Fruit fly (Drosophila melanogaster) whole organism, embryonic: Measurements from ENCODE around the gene Dus1.

Experiments
- Asciz ChIP-seq: fragments of 200-800 bp; sonication (Bioruptor generic); optimal IDR thresholded peaks from 2 replicates; lab custom pipeline; 2017; ENCODE audit warnings: missing biosample characterization, mild to moderate bottlenecking, missing genetic modification characterization, missing genetic modification reagents
- CG10274 ChIP-seq: fragments of 200-800 bp; sonication (Bioruptor generic); optimal IDR thresholded peaks from 3 replicates; lab custom pipeline; 2017; ENCODE audit warnings: missing biosample characterization, mild to moderate bottlenecking, missing genetic modification characterization
- CG10654 ChIP-seq: fragments of 200-800 bp; sonication (Bioruptor generic); optimal IDR thresholded peaks from 2 replicates; lab custom pipeline; 2016; ENCODE audit warnings: missing biosample characterization, missing genetic modification characterization
- CG12236 ChIP-seq: fragments of 200-800 bp; sonication (Bioruptor generic); optimal IDR thresholded peaks from 2 replicates; lab custom pipeline; 2016; ENCODE audit warnings: missing biosample characterization, missing genetic modification characterization
- CG12299 ChIP-seq: fragments of 200-800 bp; sonication (Bioruptor generic); optimal IDR thresholded peaks from 2 replicates; lab custom pipeline; 2018; ENCODE audit warnings: missing biosample characterization, mild to moderate bottlenecking, missing genetic modification characterization
- CG13296 ChIP-seq: fragments of 200-800 bp; sonication (Bioruptor generic); optimal IDR thresholded peaks from 3 replicates; lab custom pipeline; 2018; ENCODE audit warnings: missing biosample characterization, mild to moderate bottlenecking, missing genetic modification characterization
- CG1603 ChIP-seq: fragments of 200-800 bp; sonication (Bioruptor generic); optimal IDR thresholded peaks from 2 replicates; lab custom pipeline; 2019; ENCODE audit warnings: missing biosample characterization, mild to moderate bottlenecking, missing genetic modification characterization, moderate library complexity
- CG17361 ChIP-seq: fragments of 200-800 bp; sonication (Bioruptor generic); IDR thresholded peaks from 3 replicates; pipeline ENCODE4 v1.3.6; 2022; ENCODE audit warnings: missing biosample characterization, missing genetic modification characterization
- CG18599 ChIP-seq: fragments of 200-800 bp; sonication (Bioruptor generic); optimal IDR thresholded peaks from 3 replicates; lab custom pipeline; 2017; ENCODE audit warnings: missing biosample characterization, missing genetic modification characterization, mild to moderate bottlenecking, moderate library complexity, missing genetic modification reagents
- CG18619 ChIP-seq: fragments of 200-800 bp; sonication (Bioruptor generic); optimal IDR thresholded peaks from 3 replicates; lab custom pipeline; 2017; ENCODE audit warnings: missing biosample characterization, mild to moderate bottlenecking, missing genetic modification characterization
- CG2129 ChIP-seq: fragments of 200-800 bp; sonication (Bioruptor generic); IDR thresholded peaks from 2 replicates; pipeline ENCODE4 v1.3.6; 2022; ENCODE audit warnings: missing biosample characterization, missing genetic modification characterization; ENCODE audit not compliant: partially characterized antibody
- CG3065 ChIP-seq: fragments of 200-800 bp; sonication (Bioruptor generic); optimal IDR thresholded peaks from 2 replicates; lab custom pipeline; 2016; ENCODE audit warnings: missing biosample characterization, missing genetic modification characterization
- CG32532 ChIP-seq: fragments of 200-800 bp; sonication (Bioruptor generic); IDR thresholded peaks from 2 replicates; pipeline ENCODE4 v1.3.6; 2022; ENCODE audit warnings: missing biosample characterization, missing genetic modification characterization
- CG34224 ChIP-seq: fragments of 200-800 bp; sonication (Bioruptor generic); IDR thresholded peaks from 3 replicates; pipeline ENCODE4 v1.3.6; 2022; ENCODE audit warnings: missing biosample characterization, missing genetic modification characterization; ENCODE audit not compliant: partially characterized antibody
- CG3726 ChIP-seq: fragments of 200-800 bp; sonication (Bioruptor generic); IDR thresholded peaks from 3 replicates; pipeline ENCODE4, ENCODE4 v1.3.6; 2022; ENCODE audit warnings: missing biosample characterization, missing genetic modification characterization
- CG4360 ChIP-seq: fragments of 200-800 bp; sonication (Bioruptor generic); IDR thresholded peaks from 2 replicates; pipeline ENCODE4 v1.3.6; 2022; ENCODE audit warnings: missing biosample characterization, missing genetic modification characterization
- CG4424 ChIP-seq: fragments of 200-800 bp; sonication (Bioruptor generic); optimal IDR thresholded peaks from 3 replicates; lab custom pipeline; 2016; ENCODE audit warnings: missing biosample characterization, missing genetic modification characterization
- CG4617 ChIP-seq: fragments of 200-800 bp; sonication (Bioruptor generic); optimal IDR thresholded peaks from 3 replicates; lab custom pipeline; 2016; ENCODE audit warnings: missing biosample characterization, missing genetic modification characterization, borderline replicate concordance
- CG4707 ChIP-seq: fragments of 200-800 bp; sonication (Bioruptor generic); optimal IDR thresholded peaks from 2 replicates; lab custom pipeline; 2018; ENCODE audit warnings: missing biosample characterization, mild to moderate bottlenecking, missing genetic modification characterization, moderate library complexity
- CG8359 ChIP-seq: fragments of 200-800 bp; sonication (Bioruptor generic); optimal IDR thresholded peaks from 2 replicates; lab custom pipeline; 2017; ENCODE audit warnings: missing biosample characterization, mild to moderate bottlenecking, missing genetic modification characterization, borderline replicate concordance
- Dek ChIP-seq: fragments of 200-800 bp; sonication (Bioruptor generic); optimal IDR thresholded peaks from 3 replicates; lab custom pipeline; 2019; ENCODE audit warnings: missing biosample characterization, mild to moderate bottlenecking, missing genetic modification characterization, moderate library complexity
- Dfd ChIP-seq, 2 experiments: fragments of >200 bp; optimal IDR thresholded peaks; 2 replicates each; lab custom pipeline; 2017; ENCODE audit warnings: missing biosample characterization in 2 of 2, missing genetic modification characterization in 2 of 2
- E2f1 ChIP-seq: fragments of 200-800 bp; sonication (Bioruptor generic); IDR thresholded peaks from 2 replicates; pipeline ENCODE4 v1.3.6; 2022; ENCODE audit warnings: missing biosample characterization, missing genetic modification characterization
- Ets65A ChIP-seq: fragments of 200-800 bp; sonication (Bioruptor generic); peaks from one replicate; lab custom pipeline; 2016; ENCODE audit warnings: missing biosample characterization, missing genetic modification characterization
- HHEX ChIP-seq: fragments of 200-800 bp; sonication (Bioruptor generic); optimal IDR thresholded peaks from 3 replicates; lab custom pipeline; 2017; ENCODE audit warnings: missing biosample characterization, mild to moderate bottlenecking, missing genetic modification characterization, missing genetic modification reagents
- HmgZ ChIP-seq: fragments of 200-800 bp; sonication (Bioruptor generic); optimal IDR thresholded peaks from 2 replicates; lab custom pipeline; 2018; ENCODE audit warnings: missing biosample characterization, mild to moderate bottlenecking, missing genetic modification characterization
- Hmr ChIP-seq: fragments of 200-800 bp; sonication (Bioruptor generic); optimal IDR thresholded peaks from 3 replicates; lab custom pipeline; 2017; ENCODE audit warnings: mild to moderate bottlenecking, missing biosample characterization, missing genetic modification reagents, missing genetic modification characterization
- Hr78 ChIP-seq, 2 experiments: fragments of 200-800 bp in 1 of 2; fragments of >200 bp in 1 of 2; sonication (Bioruptor generic) in 1 of 2; optimal IDR thresholded peaks; 2 replicates each; lab custom pipeline; 2017 to 2019; ENCODE audit warnings: missing biosample characterization in 2 of 2, missing genetic modification characterization in 2 of 2, mild to moderate bottlenecking in 1 of 2, moderate library complexity in 1 of 2
- Nf-YC ChIP-seq: fragments of 200-800 bp; optimal IDR thresholded peaks from 3 replicates; lab custom pipeline; 2019; ENCODE audit warnings: missing biosample characterization, mild to moderate bottlenecking, missing genetic modification characterization, moderate library complexity
- NfI ChIP-seq: fragments of 200-800 bp; sonication (Bioruptor generic); optimal IDR thresholded peaks from 3 replicates; lab custom pipeline; 2018; ENCODE audit warnings: missing biosample characterization, mild to moderate bottlenecking, missing genetic modification characterization, moderate library complexity
- ap ChIP-seq: fragments of 200-800 bp; sonication (Bioruptor generic); IDR thresholded peaks from 2 replicates; pipeline ENCODE4 v1.3.6; 2022; ENCODE audit warnings: missing biosample characterization, missing genetic modification characterization
- ase ChIP-seq: fragments of 200-800 bp; sonication (Bioruptor generic); IDR thresholded peaks from 3 replicates; pipeline ENCODE4 v1.3.6; 2022; ENCODE audit warnings: missing biosample characterization, missing genetic modification characterization
- chif ChIP-seq, 2 experiments: fragments of 200-800 bp; sonication (Bioruptor generic); optimal IDR thresholded peaks; 3 replicates each; lab custom pipeline; 2016; ENCODE audit warnings: missing biosample characterization in 2 of 2, missing genetic modification characterization in 2 of 2
- ci ChIP-seq: fragments of 200-800 bp; sonication (Bioruptor generic); IDR thresholded peaks from 3 replicates; pipeline ENCODE4 v1.3.6; 2022; ENCODE audit warnings: missing biosample characterization, missing genetic modification characterization
- dm ChIP-seq: fragments of 200-800 bp; sonication (Bioruptor generic); optimal IDR thresholded peaks from 3 replicates; lab custom pipeline; 2016; ENCODE audit warnings: missing biosample characterization, missing genetic modification characterization
- esg ChIP-seq: fragments of 200-800 bp; sonication (Bioruptor generic); conservative IDR thresholded peaks from 2 replicates; pipeline ENCODE4 v1.3.6; 2022; ENCODE audit warnings: missing biosample characterization, missing genetic modification characterization
- gcm ChIP-seq: fragments of 200-800 bp; sonication (Bioruptor generic); optimal IDR thresholded peaks from 2 replicates; lab custom pipeline; 2019; ENCODE audit warnings: missing biosample characterization, mild to moderate bottlenecking, missing genetic modification characterization, moderate library complexity
- gem ChIP-seq: fragments of 200-800 bp; sonication (Bioruptor generic); optimal IDR thresholded peaks from 2 replicates; lab custom pipeline; 2019; ENCODE audit warnings: missing biosample characterization, mild to moderate bottlenecking, missing genetic modification characterization, moderate library complexity
- gsb ChIP-seq: fragments of 200-800 bp; sonication (Bioruptor generic); IDR thresholded peaks from 2 replicates; pipeline ENCODE4 v1.3.6; 2022; ENCODE audit warnings: missing biosample characterization, missing genetic modification characterization
- inv ChIP-seq: fragments of 200-800 bp; sonication (Bioruptor generic); IDR thresholded peaks from 2 replicates; pipeline ENCODE4 v1.3.6; 2022; ENCODE audit warnings: missing biosample characterization, missing genetic modification characterization; ENCODE audit not compliant: partially characterized antibody
- ken ChIP-seq: fragments of 200-800 bp; sonication (Bioruptor generic); IDR thresholded peaks from 3 replicates; pipeline ENCODE4 v1.3.6; 2022; ENCODE audit warnings: missing biosample characterization, missing genetic modification characterization
- pb ChIP-seq: fragments of 200-800 bp; sonication (Bioruptor generic); optimal IDR thresholded peaks from 3 replicates; lab custom pipeline; 2016; ENCODE audit warnings: missing biosample characterization, missing genetic modification characterization
- sima ChIP-seq: fragments of 200-800 bp; sonication (Bioruptor generic); optimal IDR thresholded peaks from 2 replicates; lab custom pipeline; 2016; ENCODE audit warnings: missing biosample characterization, missing genetic modification characterization
- sisA ChIP-seq: fragments of 200-800 bp; sonication (Bioruptor generic); IDR thresholded peaks from 2 replicates; pipeline ENCODE4 v1.3.6; 2022; ENCODE audit warnings: missing biosample characterization, missing genetic modification characterization
- sob ChIP-seq: fragments of 200-800 bp; sonication (Bioruptor generic); IDR thresholded peaks from 2 replicates; pipeline ENCODE4 v1.3.6; 2022; ENCODE audit warnings: missing biosample characterization, missing genetic modification characterization
- toy ChIP-seq: fragments of 200-800 bp; sonication (Bioruptor generic); IDR thresholded peaks from 2 replicates; pipeline ENCODE4 v1.3.6; 2022; ENCODE audit warnings: missing biosample characterization, missing genetic modification characterization
- vvl ChIP-seq: fragments of 200-800 bp; sonication (Bioruptor generic); IDR thresholded peaks from 2 replicates; pipeline ENCODE4 v1.3.6; 2022; ENCODE audit warnings: missing biosample characterization, missing genetic modification characterization
- wor ChIP-seq: fragments of 200-800 bp; sonication (Bioruptor generic); IDR thresholded peaks from 2 replicates; pipeline ENCODE4 v1.3.6; 2022; ENCODE audit warnings: missing biosample characterization, missing genetic modification characterization

Dus1 gene

DNA sequence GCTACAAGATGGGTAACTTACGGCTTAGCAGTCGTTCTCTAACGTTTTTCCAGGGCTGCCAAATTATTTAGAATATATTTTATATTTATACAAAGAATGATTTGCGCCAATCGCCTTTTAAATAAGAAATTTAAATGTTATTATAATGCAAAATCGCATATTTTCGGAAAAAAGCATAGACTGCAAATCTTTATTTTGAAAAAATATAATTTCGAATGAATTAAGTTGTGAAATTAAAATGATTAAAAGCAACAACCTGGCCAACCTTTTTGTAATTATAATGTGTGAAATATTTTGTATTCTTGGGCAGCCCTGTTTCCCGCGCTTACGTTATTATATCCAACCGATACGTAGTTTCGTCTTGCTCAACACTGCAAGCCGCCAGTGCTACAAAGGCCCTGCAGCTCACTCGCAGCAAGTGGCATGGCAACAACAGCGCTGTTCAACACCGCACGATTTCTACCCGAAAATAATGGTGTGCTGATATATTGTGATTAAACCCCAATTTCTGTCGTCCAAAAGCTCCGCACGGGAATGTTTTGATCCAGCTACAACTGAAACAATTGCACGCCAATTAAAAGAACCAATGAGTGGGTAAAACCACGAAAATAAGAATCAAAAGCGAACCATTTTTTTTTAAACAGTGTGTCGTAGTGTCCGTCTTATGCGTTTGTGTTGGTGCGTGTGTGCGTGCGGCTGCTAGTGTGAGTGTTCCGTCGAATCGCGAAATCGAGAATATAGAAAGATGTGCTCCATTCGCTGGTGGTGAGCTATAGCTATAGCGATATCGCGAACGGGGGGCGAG is 26.1 kb upstream of the Dus1 start, which contains the start of gene Pi3K21B (continued):
- no peak for TF ChIP-seq CG4360 (GFP tag; lab: Robert Waterston, UW)
- TF ChIP-seq CG32532 = peak; percentile 86
- TF ChIP-seq E2f1 (GFP tag; lab: Robert Waterston, UW) = peak; percentile 75
- peak; percentile 86 for TF ChIP-seq CG10654 (GFP tag; lab: Kevin White, UChicago)
- peak; percentile 91 for TF ChIP-seq vvl (GFP tag; lab: Robert Waterston, UW)
- 0 out of 2 replicates have a peak, but pooled peaks have one; percentile 43 for TF ChIP-seq toy (GFP tag; lab: Robert Waterston, UW)
- peak; percentile 79 for TF ChIP-seq CG12299 (tag; lab: Kevin White, UChicago)
- TF ChIP-seq ken (GFP tag; lab: Robert Waterston, UW) = peak; percentile 93
- peak in 1 of 2 experiments; percentile 56 for TF ChIP-seq Dfd (GFP tag; optimal IDR thresholded peaks at IDR 0.05; lab: Kevin White, UChicago)
- peak; percentile 84 for TF ChIP-seq CG13296 (GFP tag; lab: Kevin White, UChicago)
- peak; percentile 93 for TF ChIP-seq Hmr (GFP tag; lab: Kevin White, UChicago)
- TF ChIP-seq dm = peak; percentile 91
- TF ChIP-seq Nf-YC (tag; lab: Kevin White, UChicago) = peak; percentile 86
- TF ChIP-seq HmgZ = peak; percentile 87
- peak; percentile 37 for TF ChIP-seq CG4707
- peak; percentile 92 for TF ChIP-seq CG18599 (GFP tag; lab: Kevin White, UChicago)
- peak in 1 of 2 experiments; percentile 27 for TF ChIP-seq Hr78 (GFP tag; optimal IDR thresholded peaks at IDR 0.05; lab: Kevin White, UChicago)
- TF ChIP-seq CG4424 (GFP tag; lab: Kevin White, UChicago) = peak; percentile 89
- peak; percentile 75; the same call in 1 of the 3 replicates for TF ChIP-seq CG3726
- peak; percentile 85 for TF ChIP-seq HHEX (GFP tag; lab: Kevin White, UChicago)
- TF ChIP-seq CG4617 (GFP tag; lab: Kevin White, UChicago) = peak; percentile 97
- TF ChIP-seq CG1603 = peak; percentile 85
- peak; percentile 92 for TF ChIP-seq NfI (GFP tag; lab: Kevin White, UChicago)
- peak; percentile 78 for TF ChIP-seq ap (GFP tag; lab: Robert Waterston, UW)
- TF ChIP-seq sisA = peak; percentile 91
- TF ChIP-seq CG3065 (GFP tag; lab: Kevin White, UChicago) = peak; percentile 70
- TF ChIP-seq sob = peak; percentile 93
- peak; percentile 36 for TF ChIP-seq sima (GFP tag; lab: Kevin White, UChicago)
- peak; percentile 91 for TF ChIP-seq Dek (tag; lab: Kevin White, UChicago)
- peak; percentile 90 for TF ChIP-seq pb (GFP tag; lab: Kevin White, UChicago)
- peak; percentile 67 for TF ChIP-seq Asciz (GFP tag; lab: Kevin White, UChicago)
- peak; percentile 87 to 88 for TF ChIP-seq chif (GFP tag; optimal IDR thresholded peaks at IDR 0.05; lab: Kevin White, UChicago)
- peak; percentile 87 for TF ChIP-seq esg (GFP tag; lab: Robert Waterston, UW)
- TF ChIP-seq CG17361 (GFP tag; lab: Robert Waterston, UW) = peak; percentile 94
- peak; percentile 75 for TF ChIP-seq wor
- peak; percentile 91 for TF ChIP-seq ci
- TF ChIP-seq Ets65A (GFP tag; lab: Kevin White, UChicago) = peak; percentile 100
- peak; percentile 58 for TF ChIP-seq CG8359
- peak; percentile 95 for TF ChIP-seq gem (tag; lab: Kevin White, UChicago)
- peak; percentile 50 for TF ChIP-seq CG10274 (GFP tag; lab: Kevin White, UChicago)
- peak; percentile 87 for TF ChIP-seq CG18619
- 0 out of 2 replicates have a peak, but pooled peaks have one; percentile 38 for TF ChIP-seq gsb (GFP tag; lab: Robert Waterston, UW)
- peak; percentile 77 for TF ChIP-seq CG12236 (GFP tag; lab: Kevin White, UChicago)
- no peak for TF ChIP-seq inv (GFP tag; lab: Robert Waterston, UW)
- TF ChIP-seq CG34224 = peak; percentile 48; the same call in 1 of the 3 replicates
- no peak for TF ChIP-seq CG2129 (GFP tag; lab: Robert Waterston, UW)
- TF ChIP-seq gcm = peak; percentile 74
- peak; percentile 76 for TF ChIP-seq ase (GFP tag; lab: Robert Waterston, UW)
